Fruit fly (Drosophila melanogaster) whole organism, wandering third instar larva: ENCODE data around the gene PolE1.

ENCODE experiments used
- Abd-B ChIP-seq: fragments of >200 bp; optimal IDR thresholded peaks from 2 replicates; lab custom pipeline; 2017; ENCODE audit warnings: missing biosample characterization, missing genetic modification characterization
- Dfd ChIP-seq: fragments of >200 bp; optimal IDR thresholded peaks from 2 replicates; lab custom pipeline; 2017; ENCODE audit warnings: missing biosample characterization, missing genetic modification characterization
- Dif ChIP-seq: fragments of 200-275, 200-300 bp; sonication (Bioruptor generic); optimal IDR thresholded peaks from 2 replicates; lab custom pipeline; 2018; ENCODE audit warnings: missing biosample characterization, missing genetic modification characterization; ENCODE audit not compliant: partially characterized antibody
- GATAd ChIP-seq: sonication (Bioruptor generic); optimal IDR thresholded peaks from 2 replicates; lab custom pipeline; 2016; ENCODE audit warnings: missing biosample characterization, missing genetic modification characterization
- Hr78 ChIP-seq: fragments of >200 bp; optimal IDR thresholded peaks from 2 replicates; lab custom pipeline; 2017; ENCODE audit warnings: missing biosample characterization, missing genetic modification characterization
- Vsx2 ChIP-seq: fragments of 200-300, 225-300 bp; sonication (Bioruptor generic); optimal IDR thresholded peaks from 2 replicates; lab custom pipeline; 2018; ENCODE audit warnings: missing biosample characterization, missing genetic modification characterization; ENCODE audit not compliant: partially characterized antibody
- br ChIP-seq: fragments of 200-800 bp; sonication (Bioruptor generic); optimal IDR thresholded peaks from 2 replicates; lab custom pipeline; 2016; ENCODE audit warnings: missing biosample characterization, missing genetic modification characterization
- brk ChIP-seq: fragments of 200-800 bp; sonication (Bioruptor generic); optimal IDR thresholded peaks from 2 replicates; lab custom pipeline; 2016; ENCODE audit warnings: missing biosample characterization, mild to moderate bottlenecking, missing genetic modification characterization
- dmrt93B ChIP-seq: fragments of 200-800 bp; sonication (Bioruptor generic); optimal IDR thresholded peaks from 2 replicates; lab custom pipeline; 2018; ENCODE audit warnings: missing biosample characterization, mild to moderate bottlenecking, missing genetic modification characterization
- dsf ChIP-seq: sonication (Bioruptor generic); optimal IDR thresholded peaks from 2 replicates; lab custom pipeline; 2016; ENCODE audit warnings: missing biosample characterization, missing genetic modification characterization, borderline replicate concordance
- h ChIP-seq: fragments of 200-800 bp; sonication (Bioruptor generic); optimal IDR thresholded peaks from 3 replicates; lab custom pipeline; 2016; ENCODE audit warnings: missing biosample characterization, mild to moderate bottlenecking, missing genetic modification characterization
- lola ChIP-seq: fragments of >200 bp; optimal IDR thresholded peaks from 2 replicates; lab custom pipeline; 2017; ENCODE audit warnings: missing biosample characterization, missing genetic modification characterization
- pan ChIP-seq: fragments of >200 bp; optimal IDR thresholded peaks from 2 replicates; lab custom pipeline; 2017
- psq ChIP-seq: fragments of 200-800 bp; sonication (Bioruptor generic); optimal IDR thresholded peaks from 3 replicates; lab custom pipeline; 2017; ENCODE audit warnings: missing biosample characterization, mild to moderate bottlenecking, missing genetic modification characterization, moderate library complexity

DNA sequence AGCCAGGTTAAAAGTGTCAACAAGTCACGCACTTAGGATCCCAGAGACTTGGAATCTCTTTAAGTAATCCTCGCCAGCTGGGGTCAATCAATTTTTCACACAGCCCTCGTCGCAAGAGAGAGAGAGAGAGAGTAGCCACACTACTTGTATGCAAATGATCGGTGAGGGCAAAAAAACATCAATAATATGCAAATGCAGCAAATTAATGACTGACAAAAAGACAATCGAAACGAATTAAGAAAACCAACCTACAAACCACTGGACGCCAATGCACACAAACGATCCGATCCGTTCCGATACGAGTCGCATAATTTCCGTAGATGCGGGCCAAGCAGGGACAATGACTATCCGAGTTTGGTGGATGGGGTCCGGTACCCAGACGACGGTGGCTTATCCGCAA, 38.2 kb upstream of the PolE1 start:
- no peak for TF ChIP-seq br (GFP tag; lab: Kevin White, UChicago)
- TF ChIP-seq Hr78 (GFP tag; lab: Kevin White, UChicago), result no peak
- TF ChIP-seq Abd-B (GFP tag; lab: Kevin White, UChicago), result no peak
- TF ChIP-seq h (GFP tag; lab: Kevin White, UChicago), result no peak
- no peak for TF ChIP-seq Dif (GFP tag; lab: Kevin White, UChicago)
- no peak for TF ChIP-seq dmrt93B (GFP tag; lab: Kevin White, UChicago)
- TF ChIP-seq pan (lab: Kevin White, UChicago), result no peak
- TF ChIP-seq Vsx2 (GFP tag; lab: Kevin White, UChicago), result no peak
- no peak for TF ChIP-seq brk (GFP tag; lab: Kevin White, UChicago)
- TF ChIP-seq Dfd, result no peak
- no peak for TF ChIP-seq psq
- TF ChIP-seq dsf (GFP tag; lab: Kevin White, UChicago), result no peak
- no peak for TF ChIP-seq GATAd (GFP tag; lab: Kevin White, UChicago)
- no peak for TF ChIP-seq lola (GFP tag; lab: Kevin White, UChicago)
